Worm (Caenorhabditis elegans): ENCODE results near the gene F14E5.8.
A peak's percentile ranks its signal among the peaks of the same experiment; 100 is the strongest.

Gene F14E5.8

ce11 chrII:8435005-8435404 lies 15.1 kb downstream of the F14E5.8 start, which contains the start of gene acp-4:
acp-4 (minus strand) TSS chrII:8435105.
- no peak for TF ChIP-seq ceh-8 (GFP tag; optimal IDR thresholded peaks at IDR 0.05)
- no peak for TF ChIP-seq efl-3 (GFP tag; optimal IDR thresholded peaks at IDR 0.05)
- TF ChIP-seq egl-13 (tag; optimal IDR thresholded peaks at IDR 0.05) = no peak
- no peak for TF ChIP-seq fos-1 (tag; optimal IDR thresholded peaks at IDR 0.05)
- TF ChIP-seq nhr-76 (tag; optimal IDR thresholded peaks at IDR 0.05) = no peak
- no peak for TF ChIP-seq ces-1 (GFP tag; optimal IDR thresholded peaks at IDR 0.05)
- TF ChIP-seq mdl-1 (tag; optimal IDR thresholded peaks at IDR 0.05) = no peak
- no peak for TF ChIP-seq mab-9 (GFP tag; IDR thresholded peaks at IDR 0.05)
- TF ChIP-seq lin-35 (GFP tag; optimal IDR thresholded peaks at IDR 0.05) = no peak
- TF ChIP-seq mef-2 (tag; optimal IDR thresholded peaks at IDR 0.05) = no peak
- TF ChIP-seq ceh-63 (GFP tag; optimal IDR thresholded peaks at IDR 0.05) = no peak
- TF ChIP-seq ets-5 (GFP tag; IDR thresholded peaks at IDR 0.05) = no peak
- TF ChIP-seq grh-1 (GFP tag; IDR thresholded peaks at IDR 0.05) = no peak
- no peak for TF ChIP-seq lin-13 (GFP tag; optimal IDR thresholded peaks at IDR 0.05)
- no peak for TF ChIP-seq nhr-12 (tag; optimal IDR thresholded peaks at IDR 0.05)
- TF ChIP-seq unc-86 (tag; optimal IDR thresholded peaks at IDR 0.05) = no peak
- no peak for TF ChIP-seq fkh-4 (tag; optimal IDR thresholded peaks at IDR 0.05; ENCODE audit: borderline replicate concordance)
- no peak for TF ChIP-seq hlh-17 (GFP tag; optimal IDR thresholded peaks at IDR 0.05; ENCODE audit: borderline replicate concordance)
- no peak for TF ChIP-seq C04F5.9 (tag; optimal IDR thresholded peaks at IDR 0.05)
- no peak for TF ChIP-seq fkh-8 (tag; optimal IDR thresholded peaks at IDR 0.05)

DNA sequence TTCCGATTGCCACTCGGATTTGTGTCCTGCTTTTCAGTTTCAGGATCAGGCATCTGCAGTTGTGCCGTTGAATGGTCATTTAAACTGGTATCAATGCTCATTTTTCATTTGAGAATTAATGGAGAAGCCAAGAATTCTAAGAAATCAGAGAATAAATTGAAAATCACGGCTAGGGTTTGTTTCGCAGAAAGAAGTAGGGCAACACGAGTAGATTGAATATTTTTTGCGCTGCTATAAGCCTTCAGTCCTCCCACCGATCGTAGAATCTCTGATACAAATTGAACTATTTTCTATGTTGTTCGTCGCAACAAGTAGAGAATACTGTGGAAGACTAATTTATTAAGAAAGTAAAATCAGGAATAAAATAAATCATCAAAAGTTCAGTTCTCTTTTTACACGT lies 17.1 kb downstream of the F14E5.8 start, which contains the start of gene acp-3:
Gene acp-3, minus strand, starts transcription at position 101 of the 400 bp plus-strand sequence.
- TF ChIP-seq unc-98 (GFP tag; IDR thresholded peaks at IDR 0.05) = no peak
- no peak for TF ChIP-seq ztf-4 (tag; optimal IDR thresholded peaks at IDR 0.05)
- TF ChIP-seq unc-62 (GFP tag; optimal IDR thresholded peaks at IDR 0.05) = no peak
- no peak for TF ChIP-seq nhr-28 (tag; optimal IDR thresholded peaks at IDR 0.05)
- TF ChIP-seq efl-1 (optimal IDR thresholded peaks at IDR 0.05) = no peak
- TF ChIP-seq efl-1 (GFP tag; optimal IDR thresholded peaks at IDR 0.05 in 1 of 2) = peak in 1 of 2 experiments; percentile 45
- no peak for TF ChIP-seq lin-13 (GFP tag; optimal IDR thresholded peaks at IDR 0.05)

DNA sequence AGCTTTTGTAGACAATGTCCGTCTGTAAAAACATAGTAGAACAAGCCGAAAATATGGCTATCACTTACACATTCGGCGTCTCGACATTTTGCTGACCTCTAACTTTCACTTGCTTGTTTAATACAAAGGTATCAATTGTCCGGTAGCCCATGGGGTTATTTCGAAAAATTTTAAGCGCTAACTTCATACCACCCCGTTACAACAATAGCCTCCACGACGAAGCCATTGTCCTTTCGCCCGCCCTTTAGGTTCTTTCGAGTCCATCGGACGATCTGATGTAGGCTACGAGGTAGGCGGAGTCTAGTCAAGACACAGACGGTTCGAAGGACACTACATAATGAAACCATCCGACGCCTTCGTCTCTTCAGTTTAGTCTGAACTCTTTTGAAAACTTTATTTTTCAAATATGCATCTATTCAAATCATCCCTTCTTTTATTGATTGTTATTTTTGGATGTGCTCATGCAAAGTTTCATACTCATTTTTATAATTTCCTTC lies 18.9 kb downstream of the F14E5.8 start, which contains the start of gene lips-10:
Gene lips-10, plus strand, starts transcription at position 378 of the 497 bp plus-strand sequence.
- TF ChIP-seq unc-98 (GFP tag; IDR thresholded peaks at IDR 0.05) (no peak), nhr-85 (tag) (peak; percentile 71), xbp-1 (tag; optimal IDR thresholded peaks at IDR 0.05) (no peak), nhr-84 (tag; optimal IDR thresholded peaks at IDR 0.05) (no peak), blmp-1 (tag; optimal IDR thresholded peaks at IDR 0.05) (peak; percentile 49), swsn-7 (tag; optimal IDR thresholded peaks at IDR 0.05) (no peak), mab-9 (GFP tag; IDR thresholded peaks at IDR 0.05) (no peak), efl-3 (GFP tag; optimal IDR thresholded peaks at IDR 0.05) (no peak), nhr-77 (tag; optimal IDR thresholded peaks at IDR 0.05) (no peak), fkh-4 (tag; optimal IDR thresholded peaks at IDR 0.05; ENCODE audit: borderline replicate concordance) (no peak), ets-5 (GFP tag; IDR thresholded peaks at IDR 0.05) (no peak), fkh-8 (tag; optimal IDR thresholded peaks at IDR 0.05) (no peak), elt-3 (tag; optimal IDR thresholded peaks at IDR 0.05) (peak in 1 of 6 experiments; percentile 22), aha-1 (tag; optimal IDR thresholded peaks at IDR 0.05) (no peak), nhr-237 (tag; optimal IDR thresholded peaks at IDR 0.05) (no peak), zip-4 (GFP tag; optimal IDR thresholded peaks at IDR 0.05) (no peak), ztf-4 (tag; optimal IDR thresholded peaks at IDR 0.05) (no peak), lin-14 (GFP tag; optimal IDR thresholded peaks at IDR 0.05) (no peak), vab-15 (tag; optimal IDR thresholded peaks at IDR 0.05) (no peak)

- TF ChIP-seq lin-35 (GFP tag; optimal IDR thresholded peaks at IDR 0.05) = peak in 1 of 2 experiments; percentile 5
- TF ChIP-seq nhr-71 (tag; optimal IDR thresholded peaks at IDR 0.05) = peak; percentile 20
- TF ChIP-seq mdl-1 (tag; optimal IDR thresholded peaks at IDR 0.05) = no peak
- TF ChIP-seq lin-15B (tag; optimal IDR thresholded peaks at IDR 0.05) = no peak
- TF ChIP-seq ceh-8 (GFP tag; optimal IDR thresholded peaks at IDR 0.05) = no peak
- peak; percentile 55 for TF ChIP-seq nhr-20 (tag; optimal IDR thresholded peaks at IDR 0.05)
- peak; percentile 17 for TF ChIP-seq blmp-1 (tag; optimal IDR thresholded peaks at IDR 0.05)
- TF ChIP-seq egl-27 (tag; optimal IDR thresholded peaks at IDR 0.05) = no peak
- TF ChIP-seq lin-14 (GFP tag; optimal IDR thresholded peaks at IDR 0.05) = peak; percentile 8
- TF ChIP-seq ama-1 (optimal IDR thresholded peaks at IDR 0.05) = peak; percentile 2
- TF ChIP-seq nhr-85 (tag) = peak; percentile 88
These were observed 20.2 kb downstream of the F14E5.8 start for ce11 chrII:8440097-8440496.
